Worm (Caenorhabditis elegans): Measurements from ENCODE around the gene snrp-40.1.
A peak's percentile ranks its signal among the peaks of the same experiment; 100 is the strongest.

Gene snrp-40.1

ce11 chrX:11262319-11263074, 37.1 kb downstream of the snrp-40.1 start, which contains the start of gene C03A3.2 (continued):
- TF ChIP-seq skn-1 (tag; optimal IDR thresholded peaks at IDR 0.05) (no peak), elt-3 (tag; optimal IDR thresholded peaks at IDR 0.05) (no peak), nhr-11 (tag; optimal IDR thresholded peaks at IDR 0.05) (no peak), nhr-25 (tag; optimal IDR thresholded peaks at IDR 0.05) (peak; percentile 75), mab-5 (tag; optimal IDR thresholded peaks at IDR 0.05) (peak; percentile 63), ZK546.5 (tag; optimal IDR thresholded peaks at IDR 0.05) (no peak), sem-4 (tag; optimal IDR thresholded peaks at IDR 0.05) (peak; percentile 49), nhr-21 (tag; optimal IDR thresholded peaks at IDR 0.05) (no peak), lsy-2 (tag; optimal IDR thresholded peaks at IDR 0.05) (peak in 1 of 2 experiments; percentile 74), nhr-77 (tag; optimal IDR thresholded peaks at IDR 0.05) (no peak), ztf-4 (tag; optimal IDR thresholded peaks at IDR 0.05) (no peak), peb-1 (tag; optimal IDR thresholded peaks at IDR 0.05) (no peak), unc-55 (GFP tag; optimal IDR thresholded peaks at IDR 0.05) (peak; percentile 82), fos-1 (tag; optimal IDR thresholded peaks at IDR 0.05) (peak; percentile 58), gmeb-1 (tag; optimal IDR thresholded peaks at IDR 0.05) (no peak), sma-9 (GFP tag; optimal IDR thresholded peaks at IDR 0.05) (peak; percentile 66), sma-9 (tag; optimal IDR thresholded peaks at IDR 0.05) (no peak), C34F6.9 (tag; optimal IDR thresholded peaks at IDR 0.05) (peak; percentile 86), nhr-12 (tag; optimal IDR thresholded peaks at IDR 0.05) (no peak), nhr-129 (tag; optimal IDR thresholded peaks at IDR 0.05) (peak; percentile 88)

ce11 chrX:11257071-11257470, 42.5 kb downstream of the snrp-40.1 start, which contains the start of gene C03A3.1:
Gene C03A3.1 (plus strand): TSS chrX:11257361.
- TF ChIP-seq nhr-129 (tag; optimal IDR thresholded peaks at IDR 0.05) = peak; percentile 16
- no peak for TF ChIP-seq nhr-23 (tag; optimal IDR thresholded peaks at IDR 0.05)
- peak; percentile 60 for TF ChIP-seq lin-11 (tag; optimal IDR thresholded peaks at IDR 0.05)
- TF ChIP-seq ceh-82 (tag; optimal IDR thresholded peaks at IDR 0.05) = no peak
- TF ChIP-seq C34F6.9 (tag; optimal IDR thresholded peaks at IDR 0.05) = peak; percentile 26
- TF ChIP-seq ama-1 (optimal IDR thresholded peaks at IDR 0.05) = no peak
- no peak for TF ChIP-seq mbf-1 (tag; optimal IDR thresholded peaks at IDR 0.05)
- peak; percentile 23 for TF ChIP-seq zag-1 (tag; optimal IDR thresholded peaks at IDR 0.05)
- TF ChIP-seq unc-55 (GFP tag; optimal IDR thresholded peaks at IDR 0.05) = peak; percentile 42
- TF ChIP-seq F13H6.1 (tag; optimal IDR thresholded peaks at IDR 0.05) = peak; percentile 33
- no peak for TF ChIP-seq dmd-4 (tag; optimal IDR thresholded peaks at IDR 0.05)
- no peak for TF ChIP-seq lsy-2 (tag; optimal IDR thresholded peaks at IDR 0.05)
- TF ChIP-seq skn-1 (tag; optimal IDR thresholded peaks at IDR 0.05) = no peak
- TF ChIP-seq elt-1 (tag; optimal IDR thresholded peaks at IDR 0.05) = no peak
- no peak for TF ChIP-seq ztf-1 (GFP tag; conservative IDR thresholded peaks at IDR 0.05)

ce11 chrX:11252429-11252828, 47.2 kb downstream of the snrp-40.1 start:
- peak; percentile 47 for TF ChIP-seq nhr-129 (tag; optimal IDR thresholded peaks at IDR 0.05)
- no peak for TF ChIP-seq elt-1 (tag; optimal IDR thresholded peaks at IDR 0.05)
- TF ChIP-seq unc-55 (GFP tag; optimal IDR thresholded peaks at IDR 0.05) = peak; percentile 46
- TF ChIP-seq mbf-1 (tag; optimal IDR thresholded peaks at IDR 0.05) = no peak
- no peak for TF ChIP-seq snpc-4 (tag; optimal IDR thresholded peaks at IDR 0.05)
- no peak for TF ChIP-seq nhr-23 (tag; optimal IDR thresholded peaks at IDR 0.05)
- TF ChIP-seq nhr-6 (tag; optimal IDR thresholded peaks at IDR 0.05) = no peak
- no peak for TF ChIP-seq aly-2 (tag; optimal IDR thresholded peaks at IDR 0.05)
- peak; percentile 50 for TF ChIP-seq C34F6.9 (tag; optimal IDR thresholded peaks at IDR 0.05)
- no peak for TF ChIP-seq dmd-4 (tag; optimal IDR thresholded peaks at IDR 0.05)
- no peak for TF ChIP-seq nhr-11 (tag; optimal IDR thresholded peaks at IDR 0.05)
- no peak for TF ChIP-seq ZK546.5 (tag; optimal IDR thresholded peaks at IDR 0.05)
- peak; percentile 45 for TF ChIP-seq lin-13 (GFP tag; optimal IDR thresholded peaks at IDR 0.05)
- TF ChIP-seq nhr-10 (tag; optimal IDR thresholded peaks at IDR 0.05) = no peak
- peak; percentile 21 for TF ChIP-seq fos-1 (tag; optimal IDR thresholded peaks at IDR 0.05)
- no peak for TF ChIP-seq ama-1 (optimal IDR thresholded peaks at IDR 0.05)
- no peak for TF ChIP-seq ceh-82 (tag; optimal IDR thresholded peaks at IDR 0.05)
- no peak for TF ChIP-seq nhr-77 (tag; optimal IDR thresholded peaks at IDR 0.05)
- no peak for TF ChIP-seq egl-27 (tag; optimal IDR thresholded peaks at IDR 0.05)
- peak; percentile 56 for TF ChIP-seq sma-9 (GFP tag; optimal IDR thresholded peaks at IDR 0.05)
- TF ChIP-seq sma-9 (tag; optimal IDR thresholded peaks at IDR 0.05) = no peak
- TF ChIP-seq lin-11 (tag; optimal IDR thresholded peaks at IDR 0.05) = no peak
- no peak for TF ChIP-seq sem-4 (tag; optimal IDR thresholded peaks at IDR 0.05)
- TF ChIP-seq unc-62 (GFP tag; optimal IDR thresholded peaks at IDR 0.05) = no peak
- TF ChIP-seq elt-3 (tag; optimal IDR thresholded peaks at IDR 0.05) = no peak
- TF ChIP-seq crh-2 (tag; optimal IDR thresholded peaks at IDR 0.05) = peak; percentile 47
- no peak for TF ChIP-seq nhr-12 (tag; optimal IDR thresholded peaks at IDR 0.05)
- TF ChIP-seq gmeb-1 (tag; optimal IDR thresholded peaks at IDR 0.05) = peak; percentile 45
- TF ChIP-seq ztf-11 (tag; optimal IDR thresholded peaks at IDR 0.05) = no peak
- TF ChIP-seq ztf-1 (GFP tag; conservative IDR thresholded peaks at IDR 0.05) = no peak
- no peak for TF ChIP-seq mab-5 (tag; optimal IDR thresholded peaks at IDR 0.05)
- TF ChIP-seq R02D3.7 (tag; optimal IDR thresholded peaks at IDR 0.05) = no peak
- TF ChIP-seq blmp-1 (tag; optimal IDR thresholded peaks at IDR 0.05; ENCODE audit: insufficient read depth) = no peak
- TF ChIP-seq sma-3 (GFP tag; optimal IDR thresholded peaks at IDR 0.05) = peak; percentile 44
- TF ChIP-seq lsy-2 (tag; optimal IDR thresholded peaks at IDR 0.05) = peak; percentile 0 to 37
- TF ChIP-seq alr-1 (tag; optimal IDR thresholded peaks at IDR 0.05) = no peak
- no peak for TF ChIP-seq ceh-16 (tag; optimal IDR thresholded peaks at IDR 0.05)
- no peak for TF ChIP-seq nhr-237 (tag; optimal IDR thresholded peaks at IDR 0.05)
- no peak for TF ChIP-seq skn-1 (tag; optimal IDR thresholded peaks at IDR 0.05)
- no peak for TF ChIP-seq Y55F3AM.14 (GFP tag; optimal IDR thresholded peaks at IDR 0.05)
